Worm (Caenorhabditis elegans) whole organism, L3 larva: Measurements from ENCODE around the gene scl-19.

ENCODE experiments used
- R02D3.7 ChIP-seq: fragments of 150-350 bp; optimal IDR thresholded peaks from 2 replicates; lab custom pipeline; 2014; ENCODE audit warnings: missing biosample characterization, missing genetic modification characterization
- aly-2 ChIP-seq: fragments of 150-350 bp; optimal IDR thresholded peaks from 2 replicates; lab custom pipeline; 2014; ENCODE audit warnings: missing biosample characterization, missing genetic modification characterization
- ama-1 ChIP-seq: fragments of 150-350 bp; optimal IDR thresholded peaks from 2 replicates; lab custom pipeline; 2018
- ceh-16 ChIP-seq: sonication (generic microtip); optimal IDR thresholded peaks from 2 replicates; lab custom pipeline; 2017; ENCODE audit warnings: missing biosample characterization, missing genetic modification characterization
- ceh-28 ChIP-seq: fragments of 150-350 bp; optimal IDR thresholded peaks from 2 replicates; lab custom pipeline; 2014; ENCODE audit warnings: missing biosample characterization, missing genetic modification reagents, missing genetic modification characterization
- ceh-82 ChIP-seq: fragments of 150-350 bp; optimal IDR thresholded peaks from 2 replicates; lab custom pipeline; 2014; ENCODE audit warnings: missing biosample characterization, missing genetic modification characterization
- ceh-9 ChIP-seq: sonication (generic microtip); optimal IDR thresholded peaks from 2 replicates; lab custom pipeline; 2018; ENCODE audit warnings: missing biosample characterization, missing genetic modification characterization
- daf-12 ChIP-seq: fragments of 150-350 bp; optimal IDR thresholded peaks from 2 replicates; lab custom pipeline; 2014; ENCODE audit warnings: missing biosample characterization, missing genetic modification reagents, missing genetic modification characterization
- egl-27 ChIP-seq: sonication (generic microtip); optimal IDR thresholded peaks from 4 replicates; lab custom pipeline; 2017; ENCODE audit warnings: missing biosample characterization, missing genetic modification reagents, missing genetic modification characterization
- elt-1 ChIP-seq: fragments of 150-350 bp; optimal IDR thresholded peaks from 2 replicates; lab custom pipeline; 2014; ENCODE audit warnings: missing biosample characterization, missing genetic modification characterization
- elt-2 ChIP-seq: sonication (generic microtip); optimal IDR thresholded peaks from 2 replicates; lab custom pipeline; 2016; ENCODE audit warnings: missing genetic modification reagents, mild to moderate bottlenecking, missing genetic modification characterization, missing compliant biosample characterization
- elt-3 ChIP-seq, 3 experiments: fragments of 150-350 bp in 1 of 3; sonication (generic microtip) in 2 of 3; optimal IDR thresholded peaks; 2 replicates in 2 of 3; 4 replicates in 1 of 3; lab custom pipeline; 2014 to 2017; ENCODE audit warnings: missing biosample characterization in 3 of 3, missing genetic modification characterization in 3 of 3
- eor-1 ChIP-seq, 2 experiments: fragments of 150-350 bp; optimal IDR thresholded peaks; 2 replicates each; lab custom pipeline; 2014 to 2018; ENCODE audit warnings: missing biosample characterization in 2 of 2, missing genetic modification characterization in 2 of 2
- fkh-10 ChIP-seq: sonication (generic microtip); optimal IDR thresholded peaks from 2 replicates; lab custom pipeline; 2017; ENCODE audit warnings: missing biosample characterization, missing genetic modification reagents, missing genetic modification characterization
- fos-1 ChIP-seq: fragments of 150-350 bp; optimal IDR thresholded peaks from 2 replicates; lab custom pipeline; 2014; ENCODE audit warnings: missing biosample characterization, missing genetic modification characterization
- hmg-11 ChIP-seq: sonication (generic microtip); optimal IDR thresholded peaks from 2 replicates; lab custom pipeline; 2016; ENCODE audit warnings: missing genetic modification characterization, missing compliant biosample characterization
- jun-1 ChIP-seq: fragments of 150-350 bp; optimal IDR thresholded peaks from 2 replicates; lab custom pipeline; 2014; ENCODE audit warnings: missing biosample characterization, missing genetic modification reagents, missing genetic modification characterization
- lin-15B ChIP-seq: fragments of 150-350 bp; optimal IDR thresholded peaks from 2 replicates; lab custom pipeline; 2014; ENCODE audit warnings: missing biosample characterization, missing genetic modification characterization
- lin-39 ChIP-seq: fragments of 150-350 bp; optimal IDR thresholded peaks from 2 replicates; lab custom pipeline; 2018; ENCODE audit warnings: missing biosample characterization, missing genetic modification reagents, missing genetic modification characterization
- lsy-12 ChIP-seq: sonication (generic microtip); optimal IDR thresholded peaks from 2 replicates; lab custom pipeline; 2016; ENCODE audit warnings: mild to moderate bottlenecking, missing genetic modification characterization, missing compliant biosample characterization
- mdl-1 ChIP-seq: fragments of 150-350 bp; optimal IDR thresholded peaks from 2 replicates; lab custom pipeline; 2014; ENCODE audit warnings: missing biosample characterization, missing genetic modification characterization
- mml-1 ChIP-seq: fragments of 150-350 bp; sonication (generic microtip); optimal IDR thresholded peaks from 3 replicates; lab custom pipeline; 2014; ENCODE audit warnings: missing biosample characterization, missing genetic modification characterization
- nfya-1 ChIP-seq: sonication (generic microtip); optimal IDR thresholded peaks from 2 replicates; lab custom pipeline; 2017; ENCODE audit warnings: missing genetic modification characterization, mild to moderate bottlenecking, missing compliant biosample characterization, antibody characterized with exemption, moderate library complexity; ENCODE audit not compliant: insufficient read depth
- nhr-11 ChIP-seq: fragments of 150-350 bp; optimal IDR thresholded peaks from 2 replicates; lab custom pipeline; 2014; ENCODE audit warnings: missing biosample characterization, missing genetic modification characterization
- nhr-12 ChIP-seq: fragments of 150-350 bp; optimal IDR thresholded peaks from 2 replicates; lab custom pipeline; 2014; ENCODE audit warnings: missing biosample characterization, missing genetic modification characterization
- nhr-23 ChIP-seq: fragments of 150-350 bp; optimal IDR thresholded peaks from 2 replicates; lab custom pipeline; 2014; ENCODE audit warnings: missing biosample characterization, missing genetic modification reagents, missing genetic modification characterization
- nhr-237 ChIP-seq: fragments of 150-350 bp; optimal IDR thresholded peaks from 2 replicates; lab custom pipeline; 2014; ENCODE audit warnings: missing biosample characterization, missing genetic modification characterization
- nhr-25 ChIP-seq: sonication (generic microtip); optimal IDR thresholded peaks from 2 replicates; lab custom pipeline; 2017; ENCODE audit warnings: missing biosample characterization, missing genetic modification characterization
- nhr-28 ChIP-seq: fragments of 150-350 bp; optimal IDR thresholded peaks from 2 replicates; lab custom pipeline; 2014; ENCODE audit warnings: missing biosample characterization, missing genetic modification characterization
- nhr-43 ChIP-seq: sonication (generic microtip); optimal IDR thresholded peaks from 2 replicates; lab custom pipeline; 2016; ENCODE audit warnings: mild to moderate bottlenecking, missing genetic modification characterization, missing compliant biosample characterization; ENCODE audit not compliant: poor library complexity, severe bottlenecking
- nhr-67 ChIP-seq: fragments of 150-350 bp; optimal IDR thresholded peaks from 2 replicates; lab custom pipeline; 2014; ENCODE audit warnings: missing biosample characterization, missing genetic modification characterization
- nhr-77 ChIP-seq: fragments of 150-350 bp; optimal IDR thresholded peaks from 2 replicates; lab custom pipeline; 2014; ENCODE audit warnings: missing biosample characterization, missing genetic modification characterization
- sea-2 ChIP-seq: fragments of 150-350 bp; sonication (generic microtip); optimal IDR thresholded peaks from 4 replicates; lab custom pipeline; 2014; ENCODE audit warnings: missing biosample characterization, missing genetic modification reagents, missing genetic modification characterization
- skn-1 ChIP-seq: fragments of 150-350 bp; optimal IDR thresholded peaks from 2 replicates; lab custom pipeline; 2014; ENCODE audit warnings: missing biosample characterization, missing genetic modification characterization
- snpc-4 ChIP-seq: fragments of 150-350 bp; optimal IDR thresholded peaks from 2 replicates; lab custom pipeline; 2014; ENCODE audit warnings: missing biosample characterization, missing genetic modification characterization
- tbx-2 ChIP-seq: sonication (generic microtip); optimal IDR thresholded peaks from 2 replicates; lab custom pipeline; 2016; ENCODE audit warnings: mild to moderate bottlenecking, missing genetic modification characterization, missing compliant biosample characterization
- unc-39 ChIP-seq: sonication (generic microtip); optimal IDR thresholded peaks from 4 replicates; lab custom pipeline; 2017; ENCODE audit warnings: missing biosample characterization, missing genetic modification characterization
- unc-62 ChIP-seq: fragments of 150-350 bp; sonication (generic microtip); optimal IDR thresholded peaks from 4 replicates; lab custom pipeline; 2014; ENCODE audit warnings: missing biosample characterization, missing genetic modification reagents, missing genetic modification characterization
- zag-1 ChIP-seq: fragments of 150-350 bp; optimal IDR thresholded peaks from 2 replicates; lab custom pipeline; 2014; ENCODE audit warnings: missing biosample characterization, missing genetic modification characterization
- ztf-11 ChIP-seq: fragments of 150-350 bp; optimal IDR thresholded peaks from 2 replicates; lab custom pipeline; 2014; ENCODE audit warnings: missing biosample characterization, missing genetic modification characterization
- ztf-4 ChIP-seq: fragments of 150-350 bp; optimal IDR thresholded peaks from 2 replicates; lab custom pipeline; 2014; ENCODE audit warnings: missing biosample characterization, missing genetic modification characterization

scl-19 gene

ce11 chrV:18723604-18724003 lies 8.2 kb upstream of the scl-19 start (continued):
- no peak for TF ChIP-seq unc-39 (tag; lab: Kevin White, UChicago)
- TF ChIP-seq nhr-11 (tag; lab: Kevin White, UChicago) = no peak
- peak; percentile 79 for TF ChIP-seq ceh-82 (tag; lab: Kevin White, UChicago)
- peak; percentile 59 for TF ChIP-seq lin-39 (tag; lab: Kevin White, UChicago)
- no peak for TF ChIP-seq elt-1 (tag; lab: Kevin White, UChicago)
- peak; percentile 12 for TF ChIP-seq nhr-25
- no peak for TF ChIP-seq mdl-1 (tag; lab: Kevin White, UChicago)
- no peak for TF ChIP-seq ztf-11
- TF ChIP-seq skn-1 (tag; lab: Kevin White, UChicago) = peak; percentile 55
- TF ChIP-seq R02D3.7 (tag; lab: Kevin White, UChicago) = peak; percentile 72
- no peak for TF ChIP-seq ztf-4 (tag; lab: Kevin White, UChicago)
- peak; percentile 86 for TF ChIP-seq nhr-23 (tag; lab: Kevin White, UChicago)
- TF ChIP-seq sea-2 = no peak
- TF ChIP-seq mml-1 (tag; lab: Kevin White, UChicago) = no peak
- TF ChIP-seq jun-1 (tag; lab: Kevin White, UChicago) = peak; percentile 63
- TF ChIP-seq nhr-28 (tag; lab: Kevin White, UChicago) = no peak
- TF ChIP-seq fkh-10 (GFP tag; lab: Kevin White, UChicago) = peak; percentile 55
- peak; percentile 81 for TF ChIP-seq snpc-4
- TF ChIP-seq daf-12 (tag; lab: Kevin White, UChicago) = no peak
- peak; percentile 66 for TF ChIP-seq elt-2 (tag; lab: Kevin White, UChicago)
- TF ChIP-seq ceh-16 (tag; lab: Kevin White, UChicago) = no peak

- TF ChIP-seq tbx-2 (no peak), elt-3 (tag; optimal IDR thresholded peaks at IDR 0.05; lab: Kevin White, UChicago) (no peak), lsy-12 (no peak), lin-15B (no peak), eor-1 (tag; optimal IDR thresholded peaks at IDR 0.05; lab: Kevin White, UChicago) (no peak), elt-2 (tag; lab: Kevin White, UChicago) (no peak), nhr-12 (tag; lab: Kevin White, UChicago) (no peak), nhr-43 (tag; lab: Kevin White, UChicago) (no peak), snpc-4 (no peak), nhr-237 (tag; lab: Kevin White, UChicago) (no peak), unc-62 (GFP tag; lab: Kevin White, UChicago) (no peak)
- TF ChIP-seq, all 47 proteins: peak for 0
Observed at ce11 chrV:18724076-18724475, 7.7 kb upstream of the scl-19 start.

ce11 chrV:18725858-18726257 lies 5.9 kb upstream of the scl-19 start:
- TF ChIP-seq ceh-82 (tag; lab: Kevin White, UChicago) = no peak
- no peak for TF ChIP-seq fos-1 (tag; lab: Kevin White, UChicago)
- TF ChIP-seq nhr-12 (tag; lab: Kevin White, UChicago) = no peak
- no peak for TF ChIP-seq elt-3 (tag; optimal IDR thresholded peaks at IDR 0.05; lab: Kevin White, UChicago)
- TF ChIP-seq elt-2 (tag; lab: Kevin White, UChicago) = no peak
- no peak for TF ChIP-seq nhr-67
- no peak for TF ChIP-seq ceh-16 (tag; lab: Kevin White, UChicago)
- no peak for TF ChIP-seq nhr-77

ce11 chrV:18729324-18729924 lies 2.4 kb upstream of the scl-19 start, which contains the start of gene asp-19:
Gene asp-19, minus strand, starts transcription at chrV:18729374.
- TF ChIP-seq zag-1 (tag; lab: Kevin White, UChicago) = no peak
- TF ChIP-seq jun-1 (tag; lab: Kevin White, UChicago) = no peak
- TF ChIP-seq snpc-4 = no peak
- TF ChIP-seq ceh-16 (tag; lab: Kevin White, UChicago) = no peak
- TF ChIP-seq lin-15B = no peak
- TF ChIP-seq daf-12 (tag; lab: Kevin White, UChicago) = no peak
- no peak for TF ChIP-seq sea-2
- TF ChIP-seq elt-1 (tag; lab: Kevin White, UChicago) = no peak

- TF ChIP-seq ztf-4 (tag; lab: Kevin White, UChicago) (no peak), jun-1 (tag; lab: Kevin White, UChicago) (no peak), egl-27 (tag; lab: Kevin White, UChicago) (no peak), ceh-9 (no peak), ceh-28 (no peak), nfya-1 (tag; lab: Kevin White, UChicago) (no peak), lsy-12 (no peak), aly-2 (tag; lab: Kevin White, UChicago) (no peak), ama-1 (no peak), nhr-67 (no peak), fos-1 (tag; lab: Kevin White, UChicago) (no peak), hmg-11 (tag; lab: Kevin White, UChicago) (no peak), lin-15B (no peak), eor-1 (tag; optimal IDR thresholded peaks at IDR 0.05; lab: Kevin White, UChicago) (no peak), skn-1 (tag; lab: Kevin White, UChicago) (no peak), zag-1 (tag; lab: Kevin White, UChicago) (no peak), nhr-12 (tag; lab: Kevin White, UChicago) (no peak), nhr-43 (tag; lab: Kevin White, UChicago) (no peak), elt-2 (tag; lab: Kevin White, UChicago) (no peak)
- TF ChIP-seq, all 47 proteins: peak for 0
Observed at ce11 chrV:18733942-18734341, 2.2 kb downstream of the scl-19 start.
